Worm (Caenorhabditis elegans) whole organism, midembryonic: ENCODE results near the gene spn-4.

ENCODE experiments used
- flt-1 ChIP-seq: fragments of 200-800 bp; sonication (Bioruptor generic); IDR thresholded peaks from 2 replicates; pipeline ENCODE4 v1.3.6; 2022; ENCODE audit warnings: missing genetic modification characterization, missing compliant biosample characterization
- ref-1 ChIP-seq: fragments of 200-800 bp; sonication (Bioruptor generic); conservative IDR thresholded peaks from 2 replicates; pipeline ENCODE4 v1.3.6; 2022; ENCODE audit warnings: missing genetic modification reagents, missing genetic modification characterization, missing compliant biosample characterization

ce11 chrV:6819812-6820211, 35.1 kb upstream of the spn-4 start, which contains the start of gene dmsr-13:
- no peak for TF ChIP-seq flt-1 (GFP tag; lab: Robert Waterston, UW)
- no peak for TF ChIP-seq ref-1 (GFP tag; lab: Robert Waterston, UW)
